Fruit fly (Drosophila melanogaster): ENCODE results near the gene Keap1.
A peak's percentile ranks its signal among the peaks of the same experiment; 100 is the strongest.

The Keap1 gene

DNA sequence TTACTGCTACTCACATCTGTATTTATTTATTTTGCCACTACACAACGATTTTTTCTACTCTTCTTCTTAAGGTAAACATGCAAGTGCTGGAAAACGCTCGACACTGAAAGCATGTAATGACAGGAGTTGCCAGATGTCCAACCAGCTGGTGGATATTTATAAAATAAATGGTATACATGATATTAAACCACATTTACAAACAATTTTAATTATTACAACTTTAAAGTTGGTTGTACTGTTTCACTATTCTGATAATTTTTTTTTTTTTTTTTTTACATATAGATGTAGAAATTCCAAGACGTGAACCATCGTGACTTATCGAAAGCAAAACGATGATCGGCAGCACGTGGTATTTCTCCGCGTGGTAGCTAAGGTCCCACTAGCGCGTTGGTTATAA, at the start of gene Keap1, which contains the start of gene kuk (continued):
- TF ChIP-seq CG17612 (GFP tag; IDR thresholded peaks at IDR 0.05) (no peak), Hr39 (optimal IDR thresholded peaks at IDR 0.05) (no peak), CG6654 (GFP tag; optimal IDR thresholded peaks at IDR 0.05) (no peak), CG30020 (tag; optimal IDR thresholded peaks at IDR 0.05) (peak; percentile 9), sob (GFP tag; IDR thresholded peaks at IDR 0.05) (peak; percentile 75), Rx (GFP tag; IDR thresholded peaks at IDR 0.05) (peak; percentile 5; the same call in 1 of the 2 replicates), Poxn (GFP tag; IDR thresholded peaks at IDR 0.05) (no peak), CG11456 (GFP tag; IDR thresholded peaks at IDR 0.05) (0 out of 3 replicates have a peak, but pooled peaks have one; percentile 66), CG34376 (GFP tag; optimal IDR thresholded peaks at IDR 0.05) (no peak), CG3407 (GFP tag; optimal IDR thresholded peaks at IDR 0.05) (peak; percentile 36), Nf-YB (GFP tag; optimal IDR thresholded peaks at IDR 0.05) (peak; percentile 29), ham (GFP tag; IDR thresholded peaks at IDR 0.05) (no peak), lola (GFP tag; optimal IDR thresholded peaks at IDR 0.05) (no peak), CG1529 (GFP tag; optimal IDR thresholded peaks at IDR 0.05) (no peak), CG17385 (GFP tag; optimal IDR thresholded peaks at IDR 0.05) (peak; percentile 99), CG9727 (GFP tag; optimal IDR thresholded peaks at IDR 0.05) (peak; percentile 41), CG17328 (GFP tag; IDR thresholded peaks at IDR 0.05) (peak; percentile 38; the same call in 1 of the 2 replicates), sd (tag; optimal IDR thresholded peaks at IDR 0.05) (peak; percentile 43), Dip3 (GFP tag; optimal IDR thresholded peaks at IDR 0.05) (peak; percentile 63), usp (GFP tag; optimal IDR thresholded peaks at IDR 0.05) (no peak), CG13894 (tag; optimal IDR thresholded peaks at IDR 0.05) (peak; percentile 17), mirr (GFP tag; optimal IDR thresholded peaks at IDR 0.05) (no peak), CG10267 (tag; optimal IDR thresholded peaks at IDR 0.05) (peak; percentile 99), stc (GFP tag; IDR thresholded peaks at IDR 0.05) (no peak), Fer1 (GFP tag; optimal IDR thresholded peaks at IDR 0.05) (peak; percentile 37), insv (GFP tag; optimal IDR thresholded peaks at IDR 0.05) (peak in 1 of 2 experiments; percentile 57), CG6791 (GFP tag; IDR thresholded peaks at IDR 0.05; ENCODE audit: partially characterized antibody) (peak; percentile 75), CG1647 (GFP tag; optimal IDR thresholded peaks at IDR 0.05) (peak; percentile 71), Dref (GFP tag; IDR thresholded peaks at IDR 0.05) (peak; percentile 62), pum (GFP tag; optimal IDR thresholded peaks at IDR 0.05) (peak; percentile 63), tap (tag; optimal IDR thresholded peaks at IDR 0.05) (no peak), CG8944 (GFP tag; optimal IDR thresholded peaks at IDR 0.05) (peak; percentile 11), bbx (GFP tag; IDR thresholded peaks at IDR 0.05; ENCODE audit: partially characterized antibody) (peak; percentile 77), gcm (GFP tag; optimal IDR thresholded peaks at IDR 0.05) (no peak), CG14860 (GFP tag; IDR thresholded peaks at IDR 0.05; ENCODE audit: partially characterized antibody) (peak; percentile 68), trem (tag; optimal IDR thresholded peaks at IDR 0.05) (peak; percentile 86), CG18764 (GFP tag; optimal IDR thresholded peaks at IDR 0.05) (peak; percentile 44), CG18599 (GFP tag; optimal IDR thresholded peaks at IDR 0.05) (peak; percentile 43), CG43689 (GFP tag; IDR thresholded peaks at IDR 0.05) (no peak), dmrt11E (tag; optimal IDR thresholded peaks at IDR 0.05) (no peak), Ets65A (GFP tag) (peak; percentile 96), CG13424 (tag; optimal IDR thresholded peaks at IDR 0.05) (peak; percentile 19), Hr51 (GFP tag; optimal IDR thresholded peaks at IDR 0.05) (peak in 1 of 2 experiments; percentile 69), tio (GFP tag; optimal IDR thresholded peaks at IDR 0.05) (peak; percentile 64), prd (optimal IDR thresholded peaks at IDR 0.05) (no peak), prd (GFP tag; IDR thresholded peaks at IDR 0.05) (peak; percentile 51; the same call in 1 of the 3 replicates), PHDP (tag; optimal IDR thresholded peaks at IDR 0.05) (peak; percentile 27), schlank (tag; optimal IDR thresholded peaks at IDR 0.05) (peak; percentile 44), CG10209 (GFP tag; optimal IDR thresholded peaks at IDR 0.05) (peak; percentile 41), luna (GFP tag; optimal IDR thresholded peaks at IDR 0.05) (peak; percentile 35), TFAM (GFP tag; optimal IDR thresholded peaks at IDR 0.05) (no peak)

All from whole organism, embryonic.